Worm (Caenorhabditis elegans) whole organism, young adult: ENCODE measurements around the gene srw-24.
A peak's percentile ranks its signal among the peaks of the same experiment; 100 is the strongest.

Source experiments
- D2030.7 ChIP-seq: fragments of 200-800 bp; sonication (Bioruptor generic); IDR thresholded peaks from 2 replicates; pipeline ENCODE4 v1.3.6; 2022; ENCODE audit warnings: missing genetic modification reagents, missing genetic modification characterization, missing compliant biosample characterization
- T26A5.8 ChIP-seq: sonication (generic microtip); optimal IDR thresholded peaks from 2 replicates; lab custom pipeline; 2016; ENCODE audit warnings: missing genetic modification characterization, missing compliant biosample characterization
- ama-1 ChIP-seq, 3 experiments: fragments of 150-350 bp in 1 of 3; sonication (generic microtip) in 2 of 3; optimal IDR thresholded peaks; 2 replicates each; lab custom pipeline; 2014 to 2018; ENCODE audit warnings: missing biosample characterization in 2 of 3, missing genetic modification characterization in 2 of 3, missing genetic modification reagents in 2 of 3
- tbx-9 ChIP-seq: sonication (generic microtip); optimal IDR thresholded peaks from 2 replicates; lab custom pipeline; 2016; ENCODE audit warnings: borderline replicate concordance, missing genetic modification characterization, inconsistent platforms, missing compliant biosample characterization

DNA sequence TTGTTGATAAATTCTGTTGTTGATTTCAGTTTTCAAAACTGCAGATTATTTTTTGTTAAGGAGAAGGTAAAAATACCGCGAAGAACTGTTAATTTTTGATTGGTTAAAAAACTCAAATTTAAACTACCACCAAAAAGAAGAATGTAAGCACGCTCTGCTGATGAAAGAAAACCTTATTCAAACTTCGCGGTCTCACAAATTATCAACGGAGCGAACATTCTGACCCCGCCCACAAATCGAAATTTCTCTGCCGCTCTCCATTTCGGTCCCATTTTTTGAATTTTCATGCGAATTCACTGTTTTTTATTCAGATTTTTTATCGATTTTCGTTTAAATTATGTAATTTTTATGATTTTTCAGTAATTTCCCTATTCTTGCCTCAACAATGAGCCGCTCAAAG, 34.2 kb upstream of the srw-24 start, which contains the start of gene cyn-3:
- no peak for TF ChIP-seq ama-1 (optimal IDR thresholded peaks at IDR 0.05; lab: Kevin White, UChicago)
- no peak for TF ChIP-seq ama-1 (GFP tag; optimal IDR thresholded peaks at IDR 0.05; lab: Kevin White, UChicago)
- TF ChIP-seq D2030.7 (GFP tag; lab: Robert Waterston, UW): peak; percentile 49; the same call in 1 of the 2 replicates
- TF ChIP-seq T26A5.8 (tag; lab: Kevin White, UChicago): no peak
- TF ChIP-seq tbx-9: no peak
